Worm (Caenorhabditis elegans): Measurements from ENCODE around the gene acc-3.

acc-3 gene

ce11 chrX:4685579-4685978 is 41.7 kb downstream of the acc-3 start:
- TF ChIP-seq nhr-25 (tag; optimal IDR thresholded peaks at IDR 0.05) (no peak), skn-1 (tag; optimal IDR thresholded peaks at IDR 0.05) (no peak), ztf-4 (tag; optimal IDR thresholded peaks at IDR 0.05) (no peak), egl-27 (tag; optimal IDR thresholded peaks at IDR 0.05) (no peak), sem-4 (tag; optimal IDR thresholded peaks at IDR 0.05) (no peak), nhr-11 (tag; optimal IDR thresholded peaks at IDR 0.05) (no peak), dmd-4 (tag; optimal IDR thresholded peaks at IDR 0.05) (no peak), alr-1 (tag; optimal IDR thresholded peaks at IDR 0.05) (no peak), C34F6.9 (tag; optimal IDR thresholded peaks at IDR 0.05) (no peak), ceh-16 (tag; optimal IDR thresholded peaks at IDR 0.05) (no peak), gmeb-1 (tag; optimal IDR thresholded peaks at IDR 0.05) (no peak), ztf-1 (GFP tag; conservative IDR thresholded peaks at IDR 0.05) (no peak), elt-1 (tag; optimal IDR thresholded peaks at IDR 0.05) (no peak), mbf-1 (tag; optimal IDR thresholded peaks at IDR 0.05) (no peak), mdl-1 (tag; optimal IDR thresholded peaks at IDR 0.05) (no peak), crh-2 (tag; optimal IDR thresholded peaks at IDR 0.05) (no peak), nhr-10 (tag; optimal IDR thresholded peaks at IDR 0.05) (no peak)

ce11 chrX:4682616-4683015 is 44.7 kb downstream of the acc-3 start, which contains the start of gene K02G10.15:
TSS of gene K02G10.15 (minus strand) at chrX:4682716.
- TF ChIP-seq lin-39 (tag; optimal IDR thresholded peaks at IDR 0.05): no peak
- TF ChIP-seq nhr-10 (tag; optimal IDR thresholded peaks at IDR 0.05): no peak
- no peak for TF ChIP-seq alr-1 (tag; optimal IDR thresholded peaks at IDR 0.05)
- no peak for TF ChIP-seq lin-13 (GFP tag; optimal IDR thresholded peaks at IDR 0.05)
- TF ChIP-seq nhr-11 (tag; optimal IDR thresholded peaks at IDR 0.05): no peak
- no peak for TF ChIP-seq snpc-4 (tag; optimal IDR thresholded peaks at IDR 0.05)

ce11 chrX:4678029-4678428 is 49.3 kb downstream of the acc-3 start, which contains the start of gene flp-11:
TSS of gene flp-11 (minus strand) at chrX:4678129.
- TF ChIP-seq snpc-4 (tag; optimal IDR thresholded peaks at IDR 0.05) (no peak), ceh-82 (tag; optimal IDR thresholded peaks at IDR 0.05) (no peak), lin-11 (tag; optimal IDR thresholded peaks at IDR 0.05) (no peak), peb-1 (tag; optimal IDR thresholded peaks at IDR 0.05) (no peak), nhr-10 (tag; optimal IDR thresholded peaks at IDR 0.05) (no peak), nhr-11 (tag; optimal IDR thresholded peaks at IDR 0.05) (no peak), elt-1 (tag; optimal IDR thresholded peaks at IDR 0.05) (no peak), zag-1 (tag; optimal IDR thresholded peaks at IDR 0.05) (no peak), nhr-6 (tag; optimal IDR thresholded peaks at IDR 0.05) (no peak), fos-1 (tag; optimal IDR thresholded peaks at IDR 0.05) (no peak), aly-2 (tag; optimal IDR thresholded peaks at IDR 0.05) (no peak)

ce11 chrX:4676702-4677101 is 50.6 kb downstream of the acc-3 start:
- TF ChIP-seq dmd-4 (tag; optimal IDR thresholded peaks at IDR 0.05) (no peak), unc-39 (tag; optimal IDR thresholded peaks at IDR 0.05) (no peak)

- TF ChIP-seq lin-13 (GFP tag; optimal IDR thresholded peaks at IDR 0.05) (no peak), nhr-12 (tag; optimal IDR thresholded peaks at IDR 0.05) (no peak), ZK546.5 (tag; optimal IDR thresholded peaks at IDR 0.05) (no peak), sma-9 (GFP tag; optimal IDR thresholded peaks at IDR 0.05) (peak; percentile 26), sma-9 (tag; optimal IDR thresholded peaks at IDR 0.05) (no peak)
Measured at ce11 chrX:4673165-4673756, 54.0 kb downstream of the acc-3 start, which contains the start of gene tmem-135. TSS of gene tmem-135 (plus strand) at chrX:4673706.

Data from whole organism, L2 larva.